Worm (Caenorhabditis elegans): ENCODE data around the gene fic-1.

fic-1 gene

DNA sequence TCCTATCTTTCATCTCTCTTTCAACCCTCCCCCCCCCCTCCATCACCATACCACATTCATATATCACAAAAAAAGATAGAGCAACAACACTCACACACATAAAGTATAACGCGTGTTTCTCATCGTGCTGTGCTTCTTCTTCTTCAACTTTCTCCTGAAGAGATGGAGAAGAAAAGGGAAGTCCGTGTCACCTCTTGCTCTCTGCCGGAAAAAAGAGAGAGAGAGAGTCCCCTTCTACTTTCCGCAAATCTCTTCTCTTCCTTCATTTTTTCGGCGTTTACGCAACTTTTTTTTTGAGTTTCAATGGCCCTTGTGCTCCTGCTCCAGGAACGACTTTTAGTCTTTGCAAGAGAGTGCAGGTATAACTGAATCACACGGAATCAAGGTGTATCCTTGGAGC, 42.4 kb downstream of the fic-1 start (continued):
- no peak for TF ChIP-seq tag-97 (GFP tag; IDR thresholded peaks at IDR 0.05)
- TF ChIP-seq dmd-6 (GFP tag; IDR thresholded peaks at IDR 0.05): no peak
- TF ChIP-seq T20F7.1 (GFP tag; optimal IDR thresholded peaks at IDR 0.05): no peak
- TF ChIP-seq mdt-29 (GFP tag; IDR thresholded peaks at IDR 0.05): no peak
- TF ChIP-seq lsy-2 (tag; optimal IDR thresholded peaks at IDR 0.05): peak in 1 of 2 experiments; percentile 13
- no peak for TF ChIP-seq unc-39 (tag; optimal IDR thresholded peaks at IDR 0.05)
- TF ChIP-seq unc-62 (GFP tag; optimal IDR thresholded peaks at IDR 0.05 in 1 of 2): peak in 1 of 2 experiments; percentile 94
- TF ChIP-seq unc-62 (tag; optimal IDR thresholded peaks at IDR 0.05): no peak
- no peak for TF ChIP-seq hif-1 (tag; optimal IDR thresholded peaks at IDR 0.05)
- no peak for TF ChIP-seq cey-2 (tag; optimal IDR thresholded peaks at IDR 0.05; ENCODE audit: borderline replicate concordance, insufficient read depth)
- no peak for TF ChIP-seq nhr-25 (tag; optimal IDR thresholded peaks at IDR 0.05; ENCODE audit: borderline replicate concordance, insufficient read depth)
- peak; percentile 25 for TF ChIP-seq aha-1 (tag)
- TF ChIP-seq nhr-41 (GFP tag; IDR thresholded peaks at IDR 0.05): no peak
- TF ChIP-seq nhr-76 (tag; optimal IDR thresholded peaks at IDR 0.05): no peak
- TF ChIP-seq ctbp-1 (GFP tag; IDR thresholded peaks at IDR 0.05): peak; percentile 63; the same call in 1 of the 2 replicates
- no peak for TF ChIP-seq madf-5 (GFP tag; IDR thresholded peaks at IDR 0.05)
- TF ChIP-seq Y75B8A.6 (GFP tag; IDR thresholded peaks at IDR 0.05): no peak
- TF ChIP-seq zfp-3 (GFP tag; conservative IDR thresholded peaks at IDR 0.05): no peak
- peak; percentile 46 for TF ChIP-seq hlh-11 (tag; optimal IDR thresholded peaks at IDR 0.05)
- TF ChIP-seq daf-16 (GFP tag; optimal IDR thresholded peaks at IDR 0.05): no peak
- no peak for TF ChIP-seq daf-16 (tag; optimal IDR thresholded peaks at IDR 0.05)
- TF ChIP-seq nhr-111 (GFP tag; optimal IDR thresholded peaks at IDR 0.05): no peak
- no peak for TF ChIP-seq zag-1 (tag; optimal IDR thresholded peaks at IDR 0.05)
- TF ChIP-seq sdz-12 (GFP tag; optimal IDR thresholded peaks at IDR 0.05): no peak

DNA sequence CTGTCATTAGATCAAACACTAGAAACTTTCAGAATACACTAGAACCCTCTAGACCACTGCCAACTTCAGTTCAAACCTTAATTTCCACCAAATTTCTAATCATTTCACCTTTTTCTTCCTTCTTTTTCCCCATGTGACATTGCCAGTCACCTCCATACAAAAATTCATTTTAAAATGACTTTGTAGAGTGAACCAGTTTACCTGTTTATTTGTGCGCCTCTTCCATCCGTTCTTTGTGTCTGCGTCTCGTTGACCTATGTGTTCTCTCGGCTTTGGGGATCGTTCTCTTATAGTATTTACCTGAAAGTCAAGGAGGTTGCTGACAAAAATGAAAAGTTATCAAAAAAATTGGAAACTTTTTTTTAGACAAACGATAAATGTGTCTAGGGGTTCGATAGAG, 43.4 kb downstream of the fic-1 start:
- no peak for TF ChIP-seq gei-8 (GFP tag; optimal IDR thresholded peaks at IDR 0.05)
- no peak for TF ChIP-seq daf-16 (GFP tag; optimal IDR thresholded peaks at IDR 0.05)
- TF ChIP-seq daf-16 (tag; optimal IDR thresholded peaks at IDR 0.05): peak; percentile 22
- TF ChIP-seq hlh-30 (tag; optimal IDR thresholded peaks at IDR 0.05; ENCODE audit: insufficient read depth): peak; percentile 4

DNA sequence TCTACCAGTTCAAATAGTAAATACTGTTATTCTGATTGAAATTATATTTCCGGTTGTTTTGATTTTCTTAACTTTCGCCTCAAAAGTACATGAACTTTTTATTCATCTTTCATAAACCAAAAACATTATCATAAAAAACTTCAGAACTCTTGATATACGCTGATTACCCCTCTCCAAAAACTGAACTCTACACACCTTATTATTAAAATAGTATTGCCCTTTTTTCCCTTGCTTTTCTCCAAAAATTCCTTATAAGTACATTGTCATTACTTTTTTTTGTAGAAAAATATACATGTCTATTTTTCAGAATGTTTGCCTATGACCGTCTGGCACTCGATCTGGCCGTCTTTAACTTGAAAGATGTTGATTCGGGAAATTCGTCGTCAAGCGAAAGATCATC, 44.5 kb downstream of the fic-1 start, which contains the start of gene Y43E12A.2:
Gene Y43E12A.2 (plus strand): TSS at position 301 of the 400 bp plus-strand sequence.
- TF ChIP-seq mdt-29 (GFP tag; IDR thresholded peaks at IDR 0.05) (no peak), pha-4 (GFP tag; IDR thresholded peaks at IDR 0.05) (no peak), pha-4 (tag; optimal IDR thresholded peaks at IDR 0.05) (no peak), spr-3 (GFP tag; optimal IDR thresholded peaks at IDR 0.05) (no peak), madf-5 (GFP tag; IDR thresholded peaks at IDR 0.05) (no peak), T26A8.4 (GFP tag; IDR thresholded peaks at IDR 0.05) (no peak), ztf-11 (tag; optimal IDR thresholded peaks at IDR 0.05) (no peak), nhr-48 (tag; optimal IDR thresholded peaks at IDR 0.05) (no peak), F10B5.3 (tag; optimal IDR thresholded peaks at IDR 0.05) (no peak), fkh-10 (GFP tag; optimal IDR thresholded peaks at IDR 0.05) (no peak)

DNA sequence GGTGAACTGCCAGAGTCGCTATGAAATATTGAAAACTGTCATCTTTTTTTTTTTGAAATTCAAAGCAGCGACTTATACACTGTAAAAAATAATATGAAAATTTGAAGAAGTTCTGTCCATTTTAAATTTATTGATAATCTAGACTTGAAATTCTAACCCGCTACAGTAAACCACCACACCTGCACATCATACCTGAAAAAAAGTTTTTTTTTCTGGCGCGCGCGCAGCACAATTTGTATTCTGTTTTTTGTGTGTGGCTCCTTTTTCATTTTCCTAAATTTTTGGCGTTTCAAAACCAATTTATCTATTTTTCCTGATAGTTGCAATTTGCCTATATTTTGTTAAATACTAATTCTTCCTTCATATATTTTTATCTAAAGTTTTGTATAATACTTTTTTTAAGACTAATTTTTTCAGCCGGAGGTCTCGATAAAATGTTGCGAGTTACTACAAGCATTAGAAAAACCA, 48.3 kb downstream of the fic-1 start, which contains the start of gene cyb-2.1:
Gene cyb-2.1 (plus strand): TSS at position 418 of the 468 bp plus-strand sequence.
- TF ChIP-seq nhr-42 (GFP tag; IDR thresholded peaks at IDR 0.05) (no peak), unc-130 (GFP tag; optimal IDR thresholded peaks at IDR 0.05) (peak; percentile 7), rbr-2 (tag; optimal IDR thresholded peaks at IDR 0.05) (no peak)

Measured in whole organism, L4 larva.